Worm (Caenorhabditis elegans): ENCODE measurements around the gene C30G12.2.

Gene C30G12.2

ce11 chrII:7289923-7290476, at the start of gene C30G12.2:
Gene C30G12.2 (plus strand): TSS chrII:7290426.
- no peak for TF ChIP-seq unc-62 (GFP tag; optimal IDR thresholded peaks at IDR 0.05)

DNA sequence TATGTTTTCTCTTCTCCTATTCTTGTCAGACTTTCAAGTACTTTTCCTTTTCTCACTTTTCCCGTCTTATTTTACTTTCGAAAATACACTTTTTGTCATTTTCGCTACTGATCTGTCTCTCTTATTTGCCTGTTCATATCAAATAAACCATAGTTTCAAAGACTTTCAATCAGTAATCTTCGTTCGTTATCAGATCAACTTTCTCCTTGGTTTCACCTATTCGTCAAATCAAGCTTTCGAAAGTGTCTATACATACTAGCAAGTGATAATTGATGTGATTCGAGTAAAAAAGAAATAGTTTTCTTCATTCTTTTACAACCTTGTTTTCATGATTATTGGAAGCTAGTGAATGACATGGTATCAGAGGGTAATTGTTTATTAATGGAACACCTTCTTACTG, 47.5 kb upstream of the C30G12.2 start:
- no peak for TF ChIP-seq unc-62 (GFP tag; optimal IDR thresholded peaks at IDR 0.05)

- no peak for TF ChIP-seq unc-62 (GFP tag; optimal IDR thresholded peaks at IDR 0.05)
Measured at ce11 chrII:7245576-7245975, 44.6 kb upstream of the C30G12.2 start, which contains the start of gene skpo-3. Gene skpo-3 (plus strand): TSS chrII:7245876.

ce11 chrII:7251978-7252377, 38.2 kb upstream of the C30G12.2 start, which contains the start of the genes prx-13 and ada-2:
Gene prx-13 (minus strand): TSS chrII:7252015.
Gene ada-2 (plus strand): TSS chrII:7252259.
- TF ChIP-seq unc-62 (GFP tag; optimal IDR thresholded peaks at IDR 0.05), result no peak

- TF ChIP-seq unc-62 (GFP tag; optimal IDR thresholded peaks at IDR 0.05), result no peak
Measured at ce11 chrII:7253073-7253472, 37.2 kb upstream of the C30G12.2 start, which contains the start of gene lsm-4. Gene lsm-4 (minus strand): TSS chrII:7253163.

DNA sequence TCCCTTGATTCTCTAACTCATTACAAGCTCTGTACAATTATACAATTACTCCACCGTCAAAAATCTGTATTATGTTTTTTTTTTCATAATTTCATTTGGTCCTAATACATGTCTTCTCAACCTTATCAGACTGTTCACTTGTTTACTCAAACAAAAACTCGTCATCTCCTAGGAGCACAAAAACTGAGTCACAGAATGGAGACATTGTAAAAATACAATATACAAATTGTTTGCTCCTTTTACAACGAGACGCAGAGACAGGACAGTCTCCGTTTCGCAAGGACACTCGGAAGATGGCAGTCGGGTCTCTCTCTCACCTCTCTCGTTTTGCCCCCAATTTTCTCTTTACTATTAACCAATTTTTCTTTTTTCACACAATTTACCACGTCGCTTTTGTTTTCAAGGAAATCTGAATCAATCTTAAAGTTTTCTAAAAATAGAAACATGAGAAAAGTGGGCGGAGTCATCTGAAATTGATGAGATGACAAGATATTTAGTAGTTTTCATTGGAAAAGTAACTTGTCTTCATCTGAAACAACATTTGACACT, 34.5 kb upstream of the C30G12.2 start, which contains the start of gene F32A5.8:
TSS of gene F32A5.8 (plus strand) at position 499 of the 549 bp plus-strand sequence.
- TF ChIP-seq unc-62 (GFP tag; optimal IDR thresholded peaks at IDR 0.05), result no peak

DNA sequence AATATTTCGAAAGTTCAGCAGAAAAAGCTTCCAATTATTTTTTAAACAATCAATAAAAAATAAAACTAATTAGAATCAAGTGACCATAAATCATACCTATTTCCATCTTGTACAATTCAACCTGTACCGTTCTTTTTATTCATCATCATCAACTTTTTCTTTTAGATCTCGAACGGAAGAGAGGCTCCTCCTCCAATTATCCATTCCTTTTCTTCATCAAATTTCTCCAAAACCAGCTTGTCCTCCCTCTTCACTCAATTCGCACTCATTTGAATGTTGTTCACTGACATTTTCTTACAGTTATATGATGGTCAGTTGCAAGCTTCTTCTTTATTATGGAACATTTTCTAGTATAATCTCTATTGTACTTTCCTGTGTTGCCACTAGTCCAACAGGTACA, 28.4 kb upstream of the C30G12.2 start, which contains the start of gene C30G12.4:
TSS of gene C30G12.4 (plus strand) at position 301 of the 400 bp plus-strand sequence.
- TF ChIP-seq unc-62 (GFP tag; optimal IDR thresholded peaks at IDR 0.05), result no peak

DNA sequence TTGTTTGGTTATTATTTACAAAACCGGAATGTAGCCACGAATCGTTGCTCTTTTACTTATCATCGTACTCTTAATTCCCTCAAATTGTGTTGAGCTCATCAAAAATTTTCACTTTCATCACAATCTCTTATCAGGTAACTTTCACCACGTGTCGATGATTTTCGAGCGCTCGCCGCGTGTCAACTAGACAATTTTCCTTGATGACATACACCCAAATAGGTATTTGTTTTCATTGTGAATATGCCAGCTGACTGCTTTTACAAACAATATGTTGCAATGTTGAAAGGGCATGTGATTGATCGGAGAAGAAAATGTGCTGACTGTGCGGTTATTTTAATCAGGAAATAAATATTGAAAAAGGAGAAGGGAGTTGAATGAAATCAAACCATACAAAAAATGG, 25.6 kb upstream of the C30G12.2 start:
- no peak for TF ChIP-seq unc-62 (GFP tag; optimal IDR thresholded peaks at IDR 0.05)

DNA sequence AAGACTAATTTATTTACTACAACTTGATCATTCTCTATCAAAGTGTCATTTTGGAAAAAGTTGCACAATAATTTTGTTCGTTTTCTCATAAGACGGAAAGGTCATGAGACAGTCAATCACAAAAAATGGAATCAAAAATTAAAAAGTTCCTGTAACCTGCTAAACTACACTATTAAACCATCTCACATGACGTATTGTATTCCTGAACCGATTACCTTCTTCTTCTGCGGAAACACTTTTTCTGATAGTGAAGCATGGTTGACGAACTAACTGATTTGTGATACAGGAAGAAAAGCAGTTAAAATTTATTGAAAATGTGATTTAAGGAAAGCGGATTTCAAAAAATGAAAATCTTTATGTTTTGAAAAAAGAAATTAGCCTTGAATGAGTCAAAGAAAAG, 20.4 kb upstream of the C30G12.2 start:
- TF ChIP-seq unc-62 (GFP tag; optimal IDR thresholded peaks at IDR 0.05), result no peak

- no peak for TF ChIP-seq unc-62 (GFP tag; optimal IDR thresholded peaks at IDR 0.05)
Measured at ce11 chrII:7272513-7272912, 17.7 kb upstream of the C30G12.2 start.

DNA sequence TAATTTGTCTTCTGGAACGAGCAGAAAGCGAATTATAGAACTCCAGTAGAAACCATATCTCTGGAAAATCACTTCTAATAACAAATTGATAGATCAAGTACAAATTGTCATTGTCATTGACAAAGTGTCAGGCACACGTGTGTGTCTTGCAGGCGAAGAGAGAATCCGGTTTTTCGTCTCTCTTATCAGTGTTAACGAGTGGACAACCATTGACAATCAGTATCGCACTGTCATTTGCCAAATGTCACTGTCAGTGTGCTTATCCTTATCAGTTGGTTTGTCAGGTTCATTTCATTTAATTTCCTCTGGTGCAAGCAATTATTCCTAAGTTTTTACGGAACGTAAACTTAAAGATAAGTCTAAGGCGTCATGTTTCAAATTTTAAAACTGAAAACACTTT, 16.7 kb upstream of the C30G12.2 start:
- TF ChIP-seq unc-62 (GFP tag; optimal IDR thresholded peaks at IDR 0.05), result no peak

DNA sequence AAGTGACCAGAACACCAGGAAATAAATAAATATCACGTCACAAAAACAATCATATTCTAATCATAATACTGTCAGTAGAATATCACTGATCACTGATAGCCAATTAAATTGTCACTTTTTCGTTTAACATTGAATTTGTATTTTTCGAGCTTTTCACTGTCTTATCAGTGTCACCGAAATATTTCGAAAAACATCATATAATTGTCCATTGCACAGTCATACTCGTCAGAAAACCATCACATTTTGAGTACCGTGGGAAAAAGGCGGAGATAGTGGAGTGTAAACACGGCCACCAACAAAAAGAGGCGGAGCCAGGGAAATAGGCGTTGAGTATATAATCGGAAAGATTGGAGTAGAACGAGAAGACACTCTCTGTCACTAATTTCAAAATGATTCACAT, 13.0 kb upstream of the C30G12.2 start:
- no peak for TF ChIP-seq unc-62 (GFP tag; optimal IDR thresholded peaks at IDR 0.05)

DNA sequence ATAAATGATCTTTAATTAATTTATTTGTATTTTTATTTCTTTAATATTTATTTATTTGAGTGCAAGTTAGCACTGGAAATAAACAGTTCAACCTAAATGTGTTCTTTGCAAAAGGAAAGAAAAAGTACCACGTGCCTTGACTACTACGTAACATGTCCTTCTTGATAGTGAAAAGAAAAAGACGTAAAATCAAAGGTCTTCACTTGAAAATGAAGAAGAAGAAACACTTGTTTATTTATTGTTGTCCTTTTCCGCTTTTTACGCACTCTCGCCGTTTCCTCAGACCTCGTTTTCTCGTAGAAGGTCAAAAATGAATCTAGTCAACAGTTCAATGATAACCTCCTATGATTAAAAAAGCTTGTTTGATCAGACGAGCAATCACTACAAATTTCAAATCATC, 12.3 kb upstream of the C30G12.2 start:
- no peak for TF ChIP-seq unc-62 (GFP tag; optimal IDR thresholded peaks at IDR 0.05)

DNA sequence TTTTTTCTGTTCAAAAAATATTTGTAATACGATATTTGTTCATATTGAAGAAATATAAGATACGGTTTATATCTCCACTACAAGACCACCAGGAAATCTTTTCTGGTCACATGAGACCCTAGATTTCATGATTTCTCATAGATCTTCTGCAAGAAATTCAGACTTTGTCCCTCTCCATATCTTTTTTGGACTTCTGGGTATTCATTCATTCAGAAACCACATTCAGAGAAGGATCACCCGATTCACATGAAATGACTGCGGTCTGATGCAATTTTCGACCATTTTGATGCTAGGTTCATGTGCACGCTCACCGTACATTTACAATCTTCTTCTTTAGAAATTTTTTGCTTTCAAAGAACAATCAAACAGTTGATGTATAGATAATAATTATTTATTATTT, 10.4 kb upstream of the C30G12.2 start:
- no peak for TF ChIP-seq unc-62 (GFP tag; optimal IDR thresholded peaks at IDR 0.05)

DNA sequence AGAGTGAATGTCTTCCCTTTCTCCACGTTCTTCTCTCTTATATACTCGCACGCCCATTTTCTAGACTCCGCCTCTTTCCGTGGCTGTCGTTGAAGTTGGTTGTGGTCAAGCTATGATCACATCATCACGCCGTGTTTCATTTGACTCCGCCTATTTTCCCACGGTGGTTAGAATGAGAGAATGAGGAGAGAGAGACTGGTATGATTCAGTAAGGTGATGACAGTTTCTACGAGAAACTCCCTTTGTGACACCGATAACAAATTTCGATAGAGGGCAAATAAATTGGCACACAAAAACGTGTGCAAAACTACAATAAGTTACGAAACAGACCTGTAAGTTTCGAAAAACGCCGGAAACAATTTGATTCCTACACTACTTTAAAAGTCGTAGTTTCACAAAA, 9.6 kb upstream of the C30G12.2 start:
- no peak for TF ChIP-seq unc-62 (GFP tag; optimal IDR thresholded peaks at IDR 0.05)

- no peak for TF ChIP-seq unc-62 (GFP tag; optimal IDR thresholded peaks at IDR 0.05)
Measured at ce11 chrII:7283063-7283462, 7.2 kb upstream of the C30G12.2 start.

DNA sequence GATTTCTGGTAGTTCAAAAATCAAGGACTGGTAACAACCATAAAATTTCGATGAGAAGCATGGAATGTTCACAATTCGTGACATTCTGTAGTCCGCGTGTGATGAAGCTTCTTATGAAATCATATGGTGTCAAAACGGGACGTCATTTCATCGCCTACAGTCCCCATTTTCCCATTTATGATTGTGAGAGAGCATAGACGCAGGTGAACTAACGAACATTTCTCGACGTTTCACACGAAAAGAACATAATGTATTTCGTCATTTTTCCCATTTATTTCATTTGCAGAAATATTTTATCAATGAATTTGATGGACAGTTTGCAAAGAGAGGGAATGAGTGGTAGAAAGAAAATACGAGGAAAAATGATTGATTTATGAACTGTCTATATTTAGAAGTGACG, 3.1 kb upstream of the C30G12.2 start:
- TF ChIP-seq unc-62 (GFP tag; optimal IDR thresholded peaks at IDR 0.05), result no peak

DNA sequence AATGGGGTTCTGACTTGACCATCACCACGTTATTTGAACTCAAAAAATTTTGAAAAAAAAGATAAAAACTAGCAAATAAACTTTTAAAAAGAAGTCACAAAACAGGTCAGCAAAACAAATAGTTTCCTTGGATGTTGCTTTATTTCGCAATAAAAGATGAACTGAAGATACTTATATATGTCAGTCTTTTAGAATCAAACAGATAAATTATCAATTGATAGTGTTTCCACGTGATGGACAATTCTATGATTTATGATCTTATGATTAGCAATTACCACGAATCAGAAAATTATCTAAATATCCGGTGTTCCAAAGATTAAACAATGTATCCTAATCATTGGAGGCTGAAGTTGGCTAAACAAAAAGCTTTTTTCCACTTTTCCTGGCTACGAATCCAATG, 2.5 kb upstream of the C30G12.2 start:
- TF ChIP-seq unc-62 (GFP tag; optimal IDR thresholded peaks at IDR 0.05), result no peak
